Fruit fly (Drosophila melanogaster): ENCODE measurements around the gene CG32240.

DNA sequence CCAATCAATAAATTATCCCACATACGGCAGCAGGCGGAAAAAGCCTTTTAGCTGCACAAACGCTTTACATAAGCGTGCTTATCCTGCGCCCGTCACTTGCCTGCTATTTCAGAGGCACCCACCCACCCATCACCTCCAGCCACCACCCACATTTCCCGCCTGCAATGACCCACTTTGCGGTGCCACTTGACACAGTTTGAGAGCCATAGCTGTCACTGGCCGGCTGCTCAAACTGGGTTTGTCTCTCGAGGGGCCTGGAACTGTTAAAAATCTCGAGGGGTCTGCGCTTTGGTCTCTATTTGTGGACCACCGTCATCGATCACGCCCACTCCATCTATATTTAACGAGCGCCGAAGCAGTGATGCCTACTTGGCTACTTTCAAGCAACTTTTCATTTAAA, 9.5 kb downstream of the CG32240 start:
- no peak for TF ChIP-seq dl (GFP tag; optimal IDR thresholded peaks at IDR 0.05; ENCODE audit: insufficient read depth in 1 of 2, partially characterized antibody in 2 of 2)
- TF ChIP-seq h (GFP tag; optimal IDR thresholded peaks at IDR 0.05): no peak
- no peak for TF ChIP-seq sv (GFP tag; optimal IDR thresholded peaks at IDR 0.05)
- no peak for TF ChIP-seq OdsH (GFP tag; optimal IDR thresholded peaks at IDR 0.05)
- no peak for TF ChIP-seq Dfd (GFP tag; optimal IDR thresholded peaks at IDR 0.05)
- no peak for TF ChIP-seq usp (GFP tag; optimal IDR thresholded peaks at IDR 0.05)
- no peak for TF ChIP-seq foxo (GFP tag; optimal IDR thresholded peaks at IDR 0.05)
- TF ChIP-seq CG9705 (GFP tag; optimal IDR thresholded peaks at IDR 0.05): no peak
- TF ChIP-seq pan (optimal IDR thresholded peaks at IDR 0.05): no peak
